Worm (Caenorhabditis elegans): Measurements from ENCODE around the gene mls-2.

The mls-2 gene

ce11 chrX:4759718-4760117 is 1.7 kb downstream of the mls-2 start:
- no peak for TF ChIP-seq pha-4 (tag; optimal IDR thresholded peaks at IDR 0.05)
- no peak for TF ChIP-seq fkh-10 (GFP tag; optimal IDR thresholded peaks at IDR 0.05)
- TF ChIP-seq ceh-31 (tag; optimal IDR thresholded peaks at IDR 0.05), result peak; percentile 48
- TF ChIP-seq ref-2 (tag; optimal IDR thresholded peaks at IDR 0.05), result peak; percentile 15
- TF ChIP-seq elt-2 (tag; optimal IDR thresholded peaks at IDR 0.05), result no peak

ce11 chrX:4754725-4755124 is 6.7 kb downstream of the mls-2 start, which contains the start of gene C39E6.2:
Gene C39E6.2, minus strand, starts transcription at chrX:4755118.
- no peak for TF ChIP-seq madf-2 (tag; optimal IDR thresholded peaks at IDR 0.05)
- no peak for TF ChIP-seq rnt-1 (tag; optimal IDR thresholded peaks at IDR 0.05)
- TF ChIP-seq fax-1 (tag; optimal IDR thresholded peaks at IDR 0.05), result no peak
- no peak for TF ChIP-seq hlh-13 (GFP tag; optimal IDR thresholded peaks at IDR 0.05)
- TF ChIP-seq T23F11.4 (GFP tag; optimal IDR thresholded peaks at IDR 0.05), result no peak
- no peak for TF ChIP-seq elt-4 (tag; optimal IDR thresholded peaks at IDR 0.05)
- no peak for TF ChIP-seq ref-2 (tag; optimal IDR thresholded peaks at IDR 0.05)
- no peak for TF ChIP-seq ceh-18 (tag; optimal IDR thresholded peaks at IDR 0.05)
- TF ChIP-seq hlh-8 (tag; optimal IDR thresholded peaks at IDR 0.05), result no peak
- TF ChIP-seq ceh-48 (tag; optimal IDR thresholded peaks at IDR 0.05), result no peak

ce11 chrX:4749080-4749479 is 12.4 kb downstream of the mls-2 start, which contains the start of gene lon-2:
Gene lon-2, minus strand, starts transcription at chrX:4749083.
- TF ChIP-seq T23F11.4 (GFP tag; optimal IDR thresholded peaks at IDR 0.05) (no peak), C08G9.2 (tag; optimal IDR thresholded peaks at IDR 0.05) (no peak), dmd-4 (tag; optimal IDR thresholded peaks at IDR 0.05; ENCODE audit: borderline replicate concordance) (no peak), elt-2 (tag; optimal IDR thresholded peaks at IDR 0.05) (peak; percentile 65), hlh-6 (tag; optimal IDR thresholded peaks at IDR 0.05) (no peak), unc-42 (tag; optimal IDR thresholded peaks at IDR 0.05) (no peak), hlh-30 (tag; optimal IDR thresholded peaks at IDR 0.05; ENCODE audit: insufficient read depth) (no peak)

ce11 chrX:4744037-4744436 is 17.4 kb downstream of the mls-2 start:
- TF ChIP-seq eyg-1 (tag; optimal IDR thresholded peaks at IDR 0.05) (no peak), ceh-31 (tag; optimal IDR thresholded peaks at IDR 0.05) (peak; percentile 19), mec-3 (tag; optimal IDR thresholded peaks at IDR 0.05; ENCODE audit: borderline replicate concordance) (no peak), pag-3 (tag; optimal IDR thresholded peaks at IDR 0.05; ENCODE audit: borderline replicate concordance) (no peak), tbx-7 (tag; optimal IDR thresholded peaks at IDR 0.05) (no peak)

- TF ChIP-seq syd-9 (tag; optimal IDR thresholded peaks at IDR 0.05) (no peak), tbx-2 (tag; optimal IDR thresholded peaks at IDR 0.05) (no peak), unc-55 (GFP tag; optimal IDR thresholded peaks at IDR 0.05) (peak; percentile 18)
Observed at ce11 chrX:4742285-4742684, 19.2 kb downstream of the mls-2 start.

ce11 chrX:4740630-4741029 is 20.8 kb downstream of the mls-2 start:
- no peak for TF ChIP-seq fax-1 (tag; optimal IDR thresholded peaks at IDR 0.05)
- TF ChIP-seq ceh-22 (tag; optimal IDR thresholded peaks at IDR 0.05), result no peak
- no peak for TF ChIP-seq ceh-31 (tag; optimal IDR thresholded peaks at IDR 0.05)
- TF ChIP-seq hlh-15 (tag; optimal IDR thresholded peaks at IDR 0.05), result no peak
- TF ChIP-seq fkh-6 (tag; optimal IDR thresholded peaks at IDR 0.05), result no peak
- TF ChIP-seq ceh-14 (tag; optimal IDR thresholded peaks at IDR 0.05), result no peak
- TF ChIP-seq sox-2 (GFP tag; IDR thresholded peaks at IDR 0.05), result no peak
- TF ChIP-seq madf-2 (tag; optimal IDR thresholded peaks at IDR 0.05), result no peak
- no peak for TF ChIP-seq npax-4 (tag; optimal IDR thresholded peaks at IDR 0.05)
- no peak for TF ChIP-seq unc-42 (tag; optimal IDR thresholded peaks at IDR 0.05)
- TF ChIP-seq ceh-2 (tag; optimal IDR thresholded peaks at IDR 0.05), result no peak
- no peak for TF ChIP-seq ahr-1 (tag; optimal IDR thresholded peaks at IDR 0.05)
- no peak for TF ChIP-seq dve-1 (tag; optimal IDR thresholded peaks at IDR 0.05)
- no peak for TF ChIP-seq mec-3 (tag; optimal IDR thresholded peaks at IDR 0.05; ENCODE audit: borderline replicate concordance)
- TF ChIP-seq che-1 (tag; optimal IDR thresholded peaks at IDR 0.05), result no peak
- TF ChIP-seq Y22D7AL.16 (tag; optimal IDR thresholded peaks at IDR 0.05), result no peak
- TF ChIP-seq K02D7.2 (tag; optimal IDR thresholded peaks at IDR 0.05), result no peak
